Fruit fly (Drosophila melanogaster) whole organism, prepupa: ENCODE results near the gene CG10035.

Experiments
- Blimp-1 ChIP-seq: fragments of 200-800 bp; sonication (Bioruptor generic); optimal IDR thresholded peaks from 3 replicates; lab custom pipeline; 2017; ENCODE audit warnings: missing biosample characterization, missing genetic modification characterization, mild to moderate bottlenecking, moderate library complexity, missing genetic modification reagents
- CG10669 ChIP-seq: fragments of 200-800 bp; sonication (Bioruptor generic); optimal IDR thresholded peaks from 3 replicates; lab custom pipeline; 2018; ENCODE audit warnings: missing biosample characterization, mild to moderate bottlenecking, missing genetic modification characterization, moderate library complexity
- CG15336 ChIP-seq: fragments of 200-800 bp; sonication (Bioruptor generic); IDR thresholded peaks from 2 replicates; pipeline ENCODE4 v1.3.6; 2022; ENCODE audit warnings: missing biosample characterization, missing genetic modification characterization
- CG1621 ChIP-seq: fragments of 200-800 bp; sonication (Bioruptor generic); optimal IDR thresholded peaks from 3 replicates; lab custom pipeline; 2018; ENCODE audit warnings: missing biosample characterization, mild to moderate bottlenecking, missing genetic modification characterization
- CG16779 ChIP-seq: fragments of 200-800 bp; sonication (Bioruptor generic); optimal IDR thresholded peaks from 3 replicates; lab custom pipeline; 2017; ENCODE audit warnings: missing biosample characterization, mild to moderate bottlenecking, missing genetic modification characterization
- CG3032 ChIP-seq: fragments of 200-800 bp; optimal IDR thresholded peaks from 2 replicates; lab custom pipeline; 2019; ENCODE audit warnings: missing biosample characterization, mild to moderate bottlenecking, missing genetic modification characterization, moderate library complexity
- CG31627 ChIP-seq: fragments of 200-800 bp; sonication (Bioruptor generic); optimal IDR thresholded peaks from 3 replicates; lab custom pipeline; 2016; ENCODE audit warnings: missing biosample characterization, missing genetic modification characterization
- CG34406 ChIP-seq: fragments of 200-800 bp; sonication (Bioruptor generic); optimal IDR thresholded peaks from 3 replicates; lab custom pipeline; 2016; ENCODE audit warnings: missing biosample characterization, missing genetic modification characterization
- CG3919 ChIP-seq: fragments of 200-800 bp; sonication (Bioruptor generic); optimal IDR thresholded peaks from 3 replicates; lab custom pipeline; 2016; ENCODE audit warnings: missing biosample characterization, missing genetic modification characterization
- CG6163 ChIP-seq: fragments of 200-800 bp; sonication (Bioruptor generic); IDR thresholded peaks from 3 replicates; pipeline ENCODE4 v1.3.6; 2022; ENCODE audit warnings: missing biosample characterization, missing genetic modification characterization
- CG6854 ChIP-seq: fragments of 200-800 bp; sonication (Bioruptor generic); optimal IDR thresholded peaks from 2 replicates; lab custom pipeline; 2017; ENCODE audit warnings: missing biosample characterization, mild to moderate bottlenecking, missing genetic modification characterization
- CG7368 ChIP-seq: fragments of 200-800 bp; sonication (Bioruptor generic); optimal IDR thresholded peaks from 3 replicates; lab custom pipeline; 2016; ENCODE audit warnings: missing biosample characterization, missing genetic modification characterization
- CG8119 ChIP-seq: fragments of 200-800 bp; sonication (Bioruptor generic); IDR thresholded peaks from 3 replicates; pipeline ENCODE4 v1.3.6; 2022; ENCODE audit warnings: missing biosample characterization, missing genetic modification characterization
- CG8319 ChIP-seq: fragments of 200-800 bp; sonication (Bioruptor generic); optimal IDR thresholded peaks from 3 replicates; lab custom pipeline; 2016; ENCODE audit warnings: missing biosample characterization, missing genetic modification characterization
- CG9139 ChIP-seq: fragments of 200-800 bp; sonication (Bioruptor generic); optimal IDR thresholded peaks from 3 replicates; lab custom pipeline; 2017; ENCODE audit warnings: missing biosample characterization, mild to moderate bottlenecking, missing genetic modification characterization
- Eip78C ChIP-seq: fragments of 200-800 bp; sonication (Bioruptor generic); peaks from one replicate; lab custom pipeline; 2016; ENCODE audit warnings: missing biosample characterization, missing genetic modification characterization
- Ets21C ChIP-seq: fragments of 200-800 bp; sonication (Bioruptor generic); optimal IDR thresholded peaks from 3 replicates; lab custom pipeline; 2016; ENCODE audit warnings: missing biosample characterization, missing genetic modification characterization
- Ets96B ChIP-seq: fragments of 200-800 bp; optimal IDR thresholded peaks from 2 replicates; lab custom pipeline; 2019; ENCODE audit warnings: missing biosample characterization, mild to moderate bottlenecking, missing genetic modification characterization, moderate library complexity
- Hr4 ChIP-seq: fragments of 200-800 bp; sonication (Bioruptor generic); optimal IDR thresholded peaks from 3 replicates; lab custom pipeline; 2016; ENCODE audit warnings: missing biosample characterization, missing genetic modification characterization
- Met ChIP-seq: fragments of 200-800 bp; sonication (Bioruptor generic); optimal IDR thresholded peaks from 3 replicates; lab custom pipeline; 2016; ENCODE audit warnings: missing biosample characterization, missing genetic modification characterization
- OdsH ChIP-seq: fragments of 200-800 bp; sonication (Bioruptor generic); optimal IDR thresholded peaks from 3 replicates; lab custom pipeline; 2016; ENCODE audit warnings: missing biosample characterization, missing genetic modification characterization
- Sox14 ChIP-seq: fragments of 200-800 bp; sonication (Bioruptor generic); optimal IDR thresholded peaks from 3 replicates; lab custom pipeline; 2016; ENCODE audit warnings: missing biosample characterization, missing genetic modification characterization
- Sox15 ChIP-seq: fragments of 200-800 bp; sonication (Bioruptor generic); optimal IDR thresholded peaks from 3 replicates; lab custom pipeline; 2016; ENCODE audit warnings: missing biosample characterization, missing genetic modification characterization
- cyc ChIP-seq: fragments of 200-800 bp; sonication (Bioruptor generic); optimal IDR thresholded peaks from 3 replicates; lab custom pipeline; 2016; ENCODE audit warnings: missing biosample characterization, missing genetic modification characterization
- dsx ChIP-seq: fragments of 200-800 bp; optimal IDR thresholded peaks from 3 replicates; lab custom pipeline; 2019; ENCODE audit warnings: missing biosample characterization, mild to moderate bottlenecking, missing genetic modification characterization, moderate library complexity; ENCODE audit not compliant: poor library complexity, severe bottlenecking
- esn ChIP-seq: fragments of 200-800 bp; sonication (Bioruptor generic); optimal IDR thresholded peaks from 2 replicates; lab custom pipeline; 2016; ENCODE audit warnings: missing biosample characterization, mild to moderate bottlenecking, missing genetic modification characterization, moderate library complexity
- fd59A ChIP-seq: fragments of 200-800 bp; sonication (Bioruptor generic); optimal IDR thresholded peaks from 2 replicates; lab custom pipeline; 2017; ENCODE audit warnings: missing biosample characterization, mild to moderate bottlenecking, missing genetic modification characterization, missing genetic modification reagents
- fkh ChIP-seq: fragments of 200-800 bp; sonication (Bioruptor generic); optimal IDR thresholded peaks from 3 replicates; lab custom pipeline; 2017; ENCODE audit warnings: missing biosample characterization, mild to moderate bottlenecking, missing genetic modification characterization, moderate library complexity
- lz ChIP-seq: fragments of 200-800 bp; sonication (Bioruptor generic); optimal IDR thresholded peaks from 3 replicates; lab custom pipeline; 2016; ENCODE audit warnings: missing biosample characterization, missing genetic modification characterization
- pdm3 ChIP-seq: fragments of 200-800 bp; sonication (Bioruptor generic); optimal IDR thresholded peaks from 3 replicates; lab custom pipeline; 2016; ENCODE audit warnings: missing biosample characterization, missing genetic modification characterization
- spab ChIP-seq: fragments of 200-800 bp; sonication (Bioruptor generic); optimal IDR thresholded peaks from 2 replicates; lab custom pipeline; 2017; ENCODE audit warnings: missing biosample characterization, mild to moderate bottlenecking, missing genetic modification characterization, missing genetic modification reagents
- svp ChIP-seq: fragments of 200-800 bp; sonication (Bioruptor generic); peaks from one replicate; lab custom pipeline; 2016; ENCODE audit warnings: missing biosample characterization, missing genetic modification characterization

Gene CG10035

DNA sequence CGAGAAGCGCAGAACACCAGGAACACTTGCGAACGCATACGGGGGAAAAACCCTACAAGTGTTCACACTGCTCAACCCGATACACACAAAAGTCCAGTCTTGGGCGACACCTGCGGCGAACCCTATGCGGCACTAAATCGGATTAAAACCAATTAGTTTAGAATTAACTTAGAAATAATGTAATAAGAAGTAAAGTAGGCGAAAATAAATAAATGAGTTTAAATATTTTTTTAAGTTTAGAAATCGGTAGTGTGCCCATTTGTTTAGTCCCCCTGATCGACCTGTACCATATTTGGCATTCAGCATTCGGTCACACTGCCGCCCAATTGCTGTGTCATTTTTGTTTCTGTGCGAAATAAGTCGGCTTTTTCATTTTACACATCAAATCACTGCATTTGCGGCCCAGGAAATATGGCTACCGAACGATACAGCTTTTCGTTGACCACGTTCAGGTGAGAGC, 48.6 kb upstream of the CG10035 start, which contains the start of gene Prosalpha2 (continued):
- TF ChIP-seq CG9139 (no peak), CG6854 (GFP tag; lab: Kevin White, UChicago) (no peak), CG7368 (GFP tag; lab: Kevin White, UChicago) (no peak), spab (GFP tag; lab: Kevin White, UChicago) (no peak), Blimp-1 (GFP tag; lab: Kevin White, UChicago) (no peak), Ets96B (peak; percentile 33), dsx (GFP tag; lab: Kevin White, UChicago) (peak; percentile 18), lz (GFP tag; lab: Kevin White, UChicago) (peak; percentile 22), CG3032 (no peak), Ets21C (no peak), CG3919 (GFP tag; lab: Kevin White, UChicago) (no peak), CG34406 (peak; percentile 16), CG8119 (GFP tag; lab: Robert Waterston, UW) (no peak), CG8319 (no peak)

DNA sequence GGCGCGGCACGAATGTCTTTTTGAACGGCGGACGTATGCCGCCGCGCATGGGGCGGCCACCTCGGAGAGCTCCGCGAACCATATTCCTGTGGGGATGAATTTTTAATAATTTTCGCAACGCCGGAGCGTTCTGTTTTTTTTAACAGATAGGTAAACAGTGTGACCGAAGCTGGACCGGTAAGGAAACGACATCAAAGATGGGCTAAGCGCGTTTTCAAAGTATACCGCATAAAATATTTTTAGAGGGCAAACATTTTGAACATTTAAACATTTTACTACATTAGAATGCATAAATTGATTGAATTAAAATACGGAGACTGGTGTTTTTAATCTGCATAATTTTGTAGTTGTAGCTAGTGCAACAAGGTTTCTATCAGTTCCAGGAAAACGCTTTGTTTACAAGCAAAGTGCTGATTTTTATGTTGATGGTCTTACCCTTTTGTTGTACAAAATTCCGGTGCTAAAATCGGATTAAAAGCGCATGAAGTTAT, 46.7 kb upstream of the CG10035 start, which contains the start of the genes CG5641 and CG5245:
Gene CG5641, minus strand, starts transcription at position 163 of the 491 bp plus-strand sequence.
Gene CG5245, plus strand, starts transcription at position 441 of the 491 bp plus-strand sequence.
- peak; percentile 17 for TF ChIP-seq Sox14
- TF ChIP-seq CG10669 (GFP tag; lab: Kevin White, UChicago), result no peak

DNA sequence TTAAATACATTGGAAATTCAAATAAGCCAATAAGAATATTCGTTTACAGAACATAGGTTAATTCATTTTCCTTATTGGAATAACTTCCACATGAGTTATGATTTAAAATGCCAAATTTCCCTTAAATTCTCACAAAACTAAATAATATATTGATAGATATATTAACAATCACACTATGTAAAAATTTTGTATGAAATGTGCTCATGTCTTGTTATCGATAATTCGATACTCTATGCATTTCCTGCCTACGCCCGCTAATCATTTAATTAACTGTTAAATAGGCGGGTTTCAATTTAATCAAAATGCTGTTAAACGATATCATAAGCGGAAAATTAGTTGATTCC, 43.8 kb upstream of the CG10035 start, which contains the start of gene NANS:
Gene NANS, plus strand, starts transcription at position 269 of the 344 bp plus-strand sequence.
- TF ChIP-seq lz (GFP tag; lab: Kevin White, UChicago) (no peak), CG6854 (GFP tag; lab: Kevin White, UChicago) (peak; percentile 17)

DNA sequence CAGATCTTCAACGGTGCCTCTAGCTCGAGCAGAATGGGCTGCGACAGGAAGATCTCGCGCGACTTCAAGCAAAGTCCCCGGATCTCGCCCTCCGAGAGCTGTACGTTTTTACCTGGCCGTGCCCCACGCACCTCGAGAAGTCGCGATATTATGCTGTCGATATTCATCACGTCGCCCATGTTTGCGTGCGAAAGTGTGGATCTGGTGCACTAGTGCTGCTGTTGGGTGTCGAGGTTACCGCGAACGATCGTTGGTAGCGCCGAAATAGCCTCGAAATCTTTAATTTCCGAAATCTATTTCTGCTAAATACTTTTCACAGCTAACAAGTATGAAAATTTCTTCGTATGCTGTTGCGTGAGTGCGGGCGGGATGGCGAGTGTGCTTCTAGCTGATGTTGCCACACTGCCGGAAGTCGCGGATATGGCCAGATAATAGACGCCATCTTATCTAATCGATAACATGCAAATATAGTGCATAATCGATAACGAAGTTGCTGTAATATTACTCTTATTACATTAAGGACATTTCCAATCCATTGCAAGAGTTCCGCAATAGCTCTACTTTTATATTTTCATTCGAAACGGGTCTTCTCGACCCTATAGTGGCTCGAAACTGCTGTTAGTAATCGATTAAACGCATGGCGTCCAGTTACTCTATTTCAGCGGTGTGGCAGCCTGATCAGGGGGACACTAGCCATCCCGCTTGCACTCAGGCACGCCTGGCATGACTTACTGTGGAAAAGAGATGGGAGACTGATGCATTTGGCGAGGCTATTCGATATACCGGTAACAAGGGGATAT, 43.2 kb upstream of the CG10035 start, which contains the start of gene Pp1-87B:
Gene Pp1-87B, minus strand, starts transcription at position 408 of the 800 bp plus-strand sequence.
- TF ChIP-seq CG31627 (GFP tag; lab: Kevin White, UChicago), result peak; percentile 29
- TF ChIP-seq CG6163, result no peak
- TF ChIP-seq cyc (GFP tag; lab: Kevin White, UChicago), result no peak
- peak; percentile 5 for TF ChIP-seq CG3032
- TF ChIP-seq CG9139, result no peak
- no peak for TF ChIP-seq CG8319
- TF ChIP-seq CG15336 (GFP tag; lab: Robert Waterston, UW), result no peak
- TF ChIP-seq CG6854 (GFP tag; lab: Kevin White, UChicago), result no peak
- no peak for TF ChIP-seq CG16779 (tag; lab: Kevin White, UChicago)
- TF ChIP-seq Ets21C, result no peak
- TF ChIP-seq CG1621 (tag; lab: Kevin White, UChicago), result peak; percentile 20
- TF ChIP-seq CG10669 (GFP tag; lab: Kevin White, UChicago), result no peak
- TF ChIP-seq Hr4 (GFP tag; lab: Kevin White, UChicago), result no peak
- no peak for TF ChIP-seq fd59A (GFP tag; lab: Kevin White, UChicago)
- TF ChIP-seq CG34406, result no peak
- no peak for TF ChIP-seq Met (GFP tag; lab: Kevin White, UChicago)
- no peak for TF ChIP-seq fkh (GFP tag; lab: Kevin White, UChicago)
- TF ChIP-seq Sox15, result no peak
- TF ChIP-seq pdm3 (GFP tag; lab: Kevin White, UChicago), result no peak
- TF ChIP-seq Eip78C (GFP tag; lab: Kevin White, UChicago), result peak; percentile 69
- TF ChIP-seq esn (GFP tag; lab: Kevin White, UChicago), result peak; percentile 17
- no peak for TF ChIP-seq OdsH
- no peak for TF ChIP-seq svp (GFP tag; lab: Kevin White, UChicago)
